Fruit fly (Drosophila melanogaster): ENCODE results near the gene CG10631.

Gene CG10631

DNA sequence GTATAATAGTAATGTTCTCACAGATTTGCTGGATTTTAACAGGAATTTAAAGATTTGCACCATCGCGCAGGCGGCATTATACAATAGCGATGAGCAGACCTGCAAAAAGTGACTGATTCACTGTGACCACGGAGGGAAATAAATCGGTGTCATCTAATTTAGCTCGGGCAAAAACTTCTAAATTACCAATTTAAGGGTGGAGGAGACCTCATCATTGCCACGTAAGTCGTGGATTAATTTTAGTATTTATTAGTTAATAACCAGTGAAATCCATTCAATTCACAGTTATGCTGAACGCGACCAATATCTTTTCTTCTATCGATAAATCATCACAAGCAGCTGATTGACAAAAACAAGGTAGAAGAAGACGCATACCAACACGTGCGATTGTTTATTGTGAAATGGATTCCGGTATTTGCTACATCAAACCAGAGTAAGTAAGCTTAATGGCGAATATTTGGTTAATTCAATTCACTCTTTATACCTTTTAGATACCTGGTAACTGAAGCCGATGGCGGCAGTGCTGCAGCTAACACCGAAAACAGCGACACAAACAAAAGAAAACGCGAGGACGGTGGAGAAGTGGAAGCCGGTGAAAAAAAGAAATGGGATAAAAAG is 1.9 kb upstream of the CG10631 start, which contains the start of the genes CG10628 and Dus3 (continued):
- TF ChIP-seq z (GFP tag; IDR thresholded peaks at IDR 0.05) (peak; percentile 46; the same call in 1 of the 3 replicates), dimm (GFP tag; IDR thresholded peaks at IDR 0.05) (peak; percentile 75), CG7839 (tag; optimal IDR thresholded peaks at IDR 0.05) (peak; percentile 90), mld (GFP tag; IDR thresholded peaks at IDR 0.05; ENCODE audit: partially characterized antibody) (no peak), zfh2 (GFP tag; optimal IDR thresholded peaks at IDR 0.05) (peak; percentile 95), HLH54F (GFP tag; optimal IDR thresholded peaks at IDR 0.05) (peak; percentile 96), C15 (GFP tag; IDR thresholded peaks at IDR 0.05) (peak; percentile 88; the same call in 2 of the 3 replicates), psq (GFP tag; optimal IDR thresholded peaks at IDR 0.05) (peak; percentile 68), CG7745 (tag; optimal IDR thresholded peaks at IDR 0.05) (no peak), corto (GFP tag; optimal IDR thresholded peaks at IDR 0.05) (peak; percentile 66), stwl (tag; optimal IDR thresholded peaks at IDR 0.05) (peak; percentile 47), CG4854 (GFP tag; optimal IDR thresholded peaks at IDR 0.05) (peak; percentile 84), crol (GFP tag; IDR thresholded peaks at IDR 0.05) (0 out of 2 replicates have a peak, but pooled peaks have one; percentile 33), chif (GFP tag; optimal IDR thresholded peaks at IDR 0.05) (peak; percentile 87 to 90), crp (GFP tag; optimal IDR thresholded peaks at IDR 0.05) (peak; percentile 74 to 97), ci (GFP tag; IDR thresholded peaks at IDR 0.05) (peak; percentile 93), CG3065 (GFP tag; optimal IDR thresholded peaks at IDR 0.05) (peak; percentile 77), NC2β (GFP tag; optimal IDR thresholded peaks at IDR 0.05) (peak; percentile 90), dan (GFP tag; IDR thresholded peaks at IDR 0.05) (peak; percentile 67), Neu2 (GFP tag; optimal IDR thresholded peaks at IDR 0.05; ENCODE audit: borderline replicate concordance) (peak; percentile 73), CG18599 (GFP tag; optimal IDR thresholded peaks at IDR 0.05) (peak; percentile 91), CG9797 (GFP tag; optimal IDR thresholded peaks at IDR 0.05) (peak; percentile 21), Blimp-1 (GFP tag; optimal IDR thresholded peaks at IDR 0.05) (peak; percentile 85), CG2129 (GFP tag; IDR thresholded peaks at IDR 0.05; ENCODE audit: partially characterized antibody) (no peak; the same call in 1 of the 2 replicates), CG12219 (GFP tag; optimal IDR thresholded peaks at IDR 0.05) (peak; percentile 71), CG14667 (GFP tag; IDR thresholded peaks at IDR 0.05) (peak; percentile 83), Pdp1 (GFP tag; optimal IDR thresholded peaks at IDR 0.05) (peak; percentile 96), Hmr (GFP tag; optimal IDR thresholded peaks at IDR 0.05) (peak; percentile 91), pb (GFP tag; optimal IDR thresholded peaks at IDR 0.05) (peak; percentile 84), unc-4 (GFP tag; IDR thresholded peaks at IDR 0.05; ENCODE audit: partially characterized antibody) (peak; percentile 58), nerfin-2 (GFP tag; IDR thresholded peaks at IDR 0.05; ENCODE audit: partially characterized antibody) (no peak), peb (GFP tag; IDR thresholded peaks at IDR 0.05) (peak; percentile 85), en (GFP tag; optimal IDR thresholded peaks at IDR 0.05) (peak; percentile 83), CG31365 (tag; optimal IDR thresholded peaks at IDR 0.05) (peak; percentile 49), hbn (GFP tag; IDR thresholded peaks at IDR 0.05; ENCODE audit: partially characterized antibody) (0 out of 2 replicates have a peak, but pooled peaks have one; percentile 28), GATAe (GFP tag; conservative IDR thresholded peaks at IDR 0.05) (no peak; the same call in 1 of the 2 replicates), ken (GFP tag; IDR thresholded peaks at IDR 0.05) (peak; percentile 94), CG11247 (GFP tag; IDR thresholded peaks at IDR 0.05) (peak; percentile 89), wek (GFP tag; optimal IDR thresholded peaks at IDR 0.05) (peak; percentile 53), CG6854 (GFP tag; optimal IDR thresholded peaks at IDR 0.05) (peak; percentile 74), CG1602 (GFP tag; optimal IDR thresholded peaks at IDR 0.05) (peak; percentile 90), Awh (GFP tag; IDR thresholded peaks at IDR 0.05) (peak; percentile 82), CG3726 (GFP tag; IDR thresholded peaks at IDR 0.05) (peak; percentile 69; the same call in 2 of the 3 replicates), seq (GFP tag; IDR thresholded peaks at IDR 0.05) (peak; percentile 73), CG1233 (GFP tag; optimal IDR thresholded peaks at IDR 0.05) (peak; percentile 90), sna (GFP tag; IDR thresholded peaks at IDR 0.05; ENCODE audit: partially characterized antibody) (peak; percentile 52; the same call in 1 of the 2 replicates), HHEX (GFP tag; optimal IDR thresholded peaks at IDR 0.05) (peak; percentile 89), CG14860 (GFP tag; IDR thresholded peaks at IDR 0.05; ENCODE audit: partially characterized antibody) (no peak)
